Worm (Caenorhabditis elegans) whole organism, L1 larva: ENCODE data around the gene fip-1.

Experiments
- C04F5.9 ChIP-seq: sonication (generic microtip); optimal IDR thresholded peaks from 2 replicates; lab custom pipeline; 2016; ENCODE audit warnings: missing genetic modification characterization, missing compliant biosample characterization
- C34B4.2 ChIP-seq: sonication (generic microtip); optimal IDR thresholded peaks from 2 replicates; lab custom pipeline; 2017; ENCODE audit warnings: mild to moderate bottlenecking, missing genetic modification characterization, missing compliant biosample characterization
- Y116A8C.19 ChIP-seq: sonication (generic microtip); optimal IDR thresholded peaks from 2 replicates; lab custom pipeline; 2016; ENCODE audit warnings: missing compliant biosample characterization, missing genetic modification characterization, borderline replicate concordance
- aha-1 ChIP-seq: fragments of 150-350 bp; optimal IDR thresholded peaks from 2 replicates; lab custom pipeline; 2014; ENCODE audit warnings: missing biosample characterization, missing genetic modification characterization
- blmp-1 ChIP-seq: fragments of 150-350 bp; optimal IDR thresholded peaks from 2 replicates; lab custom pipeline; 2014; ENCODE audit warnings: missing biosample characterization, missing genetic modification characterization
- ceh-63 ChIP-seq: fragments of 200-800 bp; sonication (Bioruptor generic); optimal IDR thresholded peaks from 2 replicates; lab custom pipeline; 2018; ENCODE audit warnings: mild to moderate bottlenecking, missing genetic modification characterization, missing compliant biosample characterization
- ceh-82 ChIP-seq, 3 experiments: fragments of 150-350 bp in 1 of 3; sonication (generic microtip) in 2 of 3; optimal IDR thresholded peaks; 2 replicates each; lab custom pipeline; 2014 to 2017; ENCODE audit warnings: missing biosample characterization in 3 of 3, missing genetic modification characterization in 3 of 3
- ceh-90 ChIP-seq: sonication (generic microtip); optimal IDR thresholded peaks from 2 replicates; lab custom pipeline; 2016; ENCODE audit warnings: missing genetic modification characterization, missing compliant biosample characterization
- ces-1 ChIP-seq: fragments of 150-350 bp; optimal IDR thresholded peaks from 2 replicates; lab custom pipeline; 2014; ENCODE audit warnings: missing biosample characterization, missing genetic modification reagents, missing genetic modification characterization
- dpl-1 ChIP-seq, 3 experiments: fragments of 150-350 bp in 2 of 3; sonication (generic microtip) in 1 of 3; optimal IDR thresholded peaks; 2 replicates each; lab custom pipeline; 2014 to 2017; ENCODE audit warnings: missing biosample characterization in 3 of 3, missing genetic modification characterization in 3 of 3, missing genetic modification reagents in 3 of 3
- dsc-1 ChIP-seq: sonication (generic microtip); optimal IDR thresholded peaks from 2 replicates; lab custom pipeline; 2016; ENCODE audit warnings: mild to moderate bottlenecking, missing genetic modification characterization, missing compliant biosample characterization
- efl-3 ChIP-seq: fragments of 200-800 bp; sonication (Bioruptor generic); optimal IDR thresholded peaks from 2 replicates; lab custom pipeline; 2018; ENCODE audit warnings: mild to moderate bottlenecking, missing genetic modification characterization, missing compliant biosample characterization
- egl-13 ChIP-seq: sonication (generic microtip); optimal IDR thresholded peaks from 2 replicates; lab custom pipeline; 2016; ENCODE audit warnings: missing genotype, missing genetic modification reagents, missing genetic modification characterization, missing compliant biosample characterization
- egl-27 ChIP-seq, 2 experiments: fragments of 150-350 bp in 1 of 2; sonication (generic microtip); optimal IDR thresholded peaks; 3 replicates each; lab custom pipeline; 2017 to 2018; ENCODE audit warnings: missing biosample characterization in 2 of 2, missing genetic modification characterization in 2 of 2, missing genetic modification reagents in 2 of 2
- elt-2 ChIP-seq: sonication (generic microtip); optimal IDR thresholded peaks from 2 replicates; lab custom pipeline; 2016; ENCODE audit warnings: missing genetic modification characterization, mild to moderate bottlenecking, inconsistent platforms, missing compliant biosample characterization, missing genetic modification reagents
- elt-3 ChIP-seq, 6 experiments: fragments of 150-350 bp in 1 of 6; sonication (generic microtip); optimal IDR thresholded peaks; 2 replicates each; lab custom pipeline; 2017 to 2018; ENCODE audit warnings: missing biosample characterization in 6 of 6, missing genetic modification characterization in 6 of 6, inconsistent platforms in 1 of 6
- ets-5 ChIP-seq: fragments of 200-800 bp; sonication (Bioruptor generic); IDR thresholded peaks from 2 replicates; pipeline ENCODE4 v1.3.6; 2022; ENCODE audit warnings: missing genetic modification characterization, missing compliant biosample characterization
- fkh-10 ChIP-seq: sonication (generic microtip); optimal IDR thresholded peaks from 2 replicates; lab custom pipeline; 2017; ENCODE audit warnings: missing biosample characterization, missing genetic modification reagents, missing genetic modification characterization
- fkh-4 ChIP-seq: sonication (generic microtip); optimal IDR thresholded peaks from 2 replicates; lab custom pipeline; 2016; ENCODE audit warnings: missing compliant biosample characterization, missing genetic modification characterization, borderline replicate concordance
- fkh-8 ChIP-seq: sonication (generic microtip); optimal IDR thresholded peaks from 2 replicates; lab custom pipeline; 2016; ENCODE audit warnings: mild to moderate bottlenecking, missing genetic modification characterization, missing compliant biosample characterization
- hlh-17 ChIP-seq: fragments of 200-800 bp; sonication (Bioruptor generic); optimal IDR thresholded peaks from 2 replicates; lab custom pipeline; 2018; ENCODE audit warnings: missing genetic modification characterization, mild to moderate bottlenecking, missing compliant biosample characterization, moderate library complexity, borderline replicate concordance
- hlh-4 ChIP-seq: sonication (generic microtip); optimal IDR thresholded peaks from 2 replicates; lab custom pipeline; 2016; ENCODE audit warnings: mild to moderate bottlenecking, missing genetic modification characterization, missing compliant biosample characterization
- hpl-2 ChIP-seq: fragments of 150-350 bp; optimal IDR thresholded peaks from 2 replicates; lab custom pipeline; 2014; ENCODE audit warnings: missing biosample characterization, missing genetic modification reagents, missing genetic modification characterization
- isw-1 ChIP-seq: fragments of 200-800 bp; sonication (Bioruptor generic); IDR thresholded peaks from 2 replicates; pipeline ENCODE4 v1.3.6; 2022; ENCODE audit warnings: missing genetic modification characterization, missing compliant biosample characterization
- lin-14 ChIP-seq: fragments of 200-800 bp; sonication (Bioruptor generic); optimal IDR thresholded peaks from 2 replicates; lab custom pipeline; 2018; ENCODE audit warnings: mild to moderate bottlenecking, missing genetic modification characterization, moderate library complexity, missing compliant biosample characterization
- lin-15B ChIP-seq: fragments of 150-350 bp; sonication (generic microtip); optimal IDR thresholded peaks from 3 replicates; lab custom pipeline; 2014; ENCODE audit warnings: missing biosample characterization, missing genetic modification characterization
- lsy-2 ChIP-seq, 2 experiments: fragments of 150-350 bp; optimal IDR thresholded peaks; 2 replicates each; lab custom pipeline; 2014; ENCODE audit warnings: missing biosample characterization in 2 of 2, missing genetic modification characterization in 2 of 2
- mdl-1 ChIP-seq, 2 experiments: fragments of 150-350 bp; optimal IDR thresholded peaks; 2 replicates each; lab custom pipeline; 2014 to 2017; ENCODE audit warnings: missing biosample characterization in 2 of 2, missing genetic modification characterization in 2 of 2, inconsistent platforms in 1 of 2
- mef-2 ChIP-seq: fragments of 150-350 bp; optimal IDR thresholded peaks from 2 replicates; lab custom pipeline; 2014; ENCODE audit warnings: missing biosample characterization, missing genetic modification characterization
- mep-1 ChIP-seq: fragments of 150-350 bp; optimal IDR thresholded peaks from 2 replicates; lab custom pipeline; 2014; ENCODE audit warnings: missing biosample characterization, missing genetic modification characterization
- nhr-12 ChIP-seq: sonication (generic microtip); optimal IDR thresholded peaks from 2 replicates; lab custom pipeline; 2017; ENCODE audit warnings: missing biosample characterization, missing genetic modification characterization
- nhr-237 ChIP-seq: fragments of 150-350 bp; optimal IDR thresholded peaks from 2 replicates; lab custom pipeline; 2014; ENCODE audit warnings: missing biosample characterization, missing genetic modification characterization
- nhr-28 ChIP-seq: fragments of 150-350 bp; optimal IDR thresholded peaks from 2 replicates; lab custom pipeline; 2014; ENCODE audit warnings: missing biosample characterization, missing genetic modification characterization
- nhr-47 ChIP-seq: sonication (generic microtip); optimal IDR thresholded peaks from 2 replicates; lab custom pipeline; 2016; ENCODE audit warnings: mild to moderate bottlenecking, missing genetic modification characterization, moderate library complexity, missing compliant biosample characterization
- nhr-71 ChIP-seq: sonication (generic microtip); optimal IDR thresholded peaks from 2 replicates; lab custom pipeline; 2016; ENCODE audit warnings: mild to moderate bottlenecking, missing genetic modification characterization, moderate library complexity, missing compliant biosample characterization
- nhr-76 ChIP-seq: sonication (generic microtip); optimal IDR thresholded peaks from 2 replicates; lab custom pipeline; 2017; ENCODE audit warnings: missing biosample characterization, missing genetic modification characterization
- nhr-77 ChIP-seq: fragments of 150-350 bp; optimal IDR thresholded peaks from 2 replicates; lab custom pipeline; 2014; ENCODE audit warnings: missing biosample characterization, missing genetic modification characterization
- nhr-90 ChIP-seq: sonication (generic microtip); optimal IDR thresholded peaks from 2 replicates; lab custom pipeline; 2016; ENCODE audit warnings: mild to moderate bottlenecking, missing genetic modification characterization, missing compliant biosample characterization; ENCODE audit not compliant: poor library complexity
- pag-3 ChIP-seq: sonication (generic microtip); optimal IDR thresholded peaks from 2 replicates; lab custom pipeline; 2017; ENCODE audit warnings: missing genetic modification characterization, mild to moderate bottlenecking, missing compliant biosample characterization, antibody characterized with exemption, borderline replicate concordance; ENCODE audit not compliant: insufficient read depth
- pqm-1 ChIP-seq: sonication (generic microtip); optimal IDR thresholded peaks from 3 replicates; lab custom pipeline; 2017; ENCODE audit warnings: missing biosample characterization, missing genetic modification characterization
- rnt-1 ChIP-seq: sonication (generic microtip); optimal IDR thresholded peaks from 2 replicates; lab custom pipeline; 2016; ENCODE audit warnings: mild to moderate bottlenecking, missing genetic modification characterization, moderate library complexity, missing compliant biosample characterization
- skn-1 ChIP-seq: fragments of 150-350 bp; optimal IDR thresholded peaks from 2 replicates; lab custom pipeline; 2014; ENCODE audit warnings: missing biosample characterization, missing genetic modification characterization
- tbx-2 ChIP-seq: sonication (generic microtip); optimal IDR thresholded peaks from 2 replicates; lab custom pipeline; 2016; ENCODE audit warnings: missing genetic modification characterization, missing compliant biosample characterization
- tlp-1 ChIP-seq: fragments of 150-350 bp; optimal IDR thresholded peaks from 2 replicates; lab custom pipeline; 2014; ENCODE audit warnings: missing biosample characterization, missing genetic modification characterization
- unc-62 ChIP-seq: fragments of 150-350 bp; optimal IDR thresholded peaks from 2 replicates; lab custom pipeline; 2014; ENCODE audit warnings: missing biosample characterization, missing genetic modification reagents, missing genetic modification characterization
- unc-86 ChIP-seq: sonication (generic microtip); optimal IDR thresholded peaks from 2 replicates; lab custom pipeline; 2016; ENCODE audit warnings: missing genetic modification characterization, missing compliant biosample characterization
- unc-98 ChIP-seq: fragments of 200-800 bp; sonication (Bioruptor generic); IDR thresholded peaks from 2 replicates; pipeline ENCODE4 v1.3.6; 2022; ENCODE audit warnings: missing genetic modification characterization, missing compliant biosample characterization
- vab-15 ChIP-seq: sonication (generic microtip); optimal IDR thresholded peaks from 2 replicates; lab custom pipeline; 2017; ENCODE audit warnings: missing genotype, mild to moderate bottlenecking, missing genetic modification characterization, missing compliant biosample characterization
- xbp-1 ChIP-seq: sonication (generic microtip); optimal IDR thresholded peaks from 2 replicates; lab custom pipeline; 2016; ENCODE audit warnings: missing genetic modification characterization, missing compliant biosample characterization
- zag-1 ChIP-seq: fragments of 150-350 bp; optimal IDR thresholded peaks from 2 replicates; lab custom pipeline; 2014; ENCODE audit warnings: missing biosample characterization, missing genetic modification characterization
- zip-4 ChIP-seq: fragments of 200-800 bp; sonication (Bioruptor generic); optimal IDR thresholded peaks from 2 replicates; lab custom pipeline; 2018; ENCODE audit warnings: mild to moderate bottlenecking, missing genetic modification characterization, moderate library complexity, missing compliant biosample characterization
- ztf-11 ChIP-seq, 2 experiments: sonication (generic microtip); optimal IDR thresholded peaks; 2 replicates each; lab custom pipeline; 2016 to 2017; ENCODE audit warnings: missing genetic modification characterization in 2 of 2, missing biosample characterization in 1 of 2, missing compliant biosample characterization in 1 of 2
- ztf-4 ChIP-seq: fragments of 150-350 bp; optimal IDR thresholded peaks from 2 replicates; lab custom pipeline; 2014; ENCODE audit warnings: missing biosample characterization, missing genetic modification characterization

The fip-1 gene

ce11 chrIII:8614490-8614889 lies 25.1 kb upstream of the fip-1 start, which contains the start of gene rha-2 (continued):
- TF ChIP-seq fkh-4 (tag; lab: Kevin White, UChicago), result no peak
- no peak for TF ChIP-seq ceh-90 (tag; lab: Kevin White, UChicago)
- TF ChIP-seq ceh-63 (GFP tag; lab: Kevin White, UChicago), result no peak
- no peak for TF ChIP-seq nhr-77 (tag; lab: Kevin White, UChicago)
- no peak for TF ChIP-seq skn-1 (tag; lab: Kevin White, UChicago)
- no peak for TF ChIP-seq rnt-1
- no peak for TF ChIP-seq elt-2 (tag; lab: Kevin White, UChicago)
- TF ChIP-seq vab-15, result no peak
- peak; percentile 31 to 72 for TF ChIP-seq lsy-2 (tag; optimal IDR thresholded peaks at IDR 0.05; lab: Kevin White, UChicago)
- TF ChIP-seq pqm-1 (tag; lab: Kevin White, UChicago), result no peak
- TF ChIP-seq unc-86 (tag; lab: Kevin White, UChicago), result no peak
- TF ChIP-seq ces-1 (GFP tag; lab: Kevin White, UChicago), result no peak
- TF ChIP-seq C34B4.2, result no peak
- peak; percentile 5 for TF ChIP-seq xbp-1 (tag; lab: Kevin White, UChicago)
- TF ChIP-seq elt-3 (tag; optimal IDR thresholded peaks at IDR 0.05; lab: Kevin White, UChicago), result no peak
- no peak for TF ChIP-seq tlp-1
- no peak for TF ChIP-seq mdl-1 (tag; optimal IDR thresholded peaks at IDR 0.05; lab: Kevin White, UChicago)
- TF ChIP-seq unc-62 (GFP tag; lab: Kevin White, UChicago), result no peak
- TF ChIP-seq ztf-11 (tag; optimal IDR thresholded peaks at IDR 0.05; lab: Kevin White, UChicago), result no peak
- no peak for TF ChIP-seq mep-1 (tag; lab: Kevin White, UChicago)
- TF ChIP-seq ets-5, result no peak
- no peak for TF ChIP-seq hpl-2 (GFP tag; lab: Kevin White, UChicago)
- peak; percentile 12 for TF ChIP-seq lin-15B (tag; lab: Kevin White, UChicago)
- TF ChIP-seq nhr-76 (tag; lab: Kevin White, UChicago), result no peak
- no peak for TF ChIP-seq dsc-1 (tag; lab: Kevin White, UChicago)
- no peak for TF ChIP-seq nhr-237
- TF ChIP-seq ztf-4, result no peak
- no peak for TF ChIP-seq nhr-71 (tag; lab: Kevin White, UChicago)
- no peak for TF ChIP-seq zag-1 (tag; lab: Kevin White, UChicago)
- no peak for TF ChIP-seq egl-13 (tag; lab: Kevin White, UChicago)
- TF ChIP-seq lin-14 (GFP tag; lab: Kevin White, UChicago), result no peak
- TF ChIP-seq efl-3 (GFP tag; lab: Kevin White, UChicago), result no peak
- TF ChIP-seq zip-4 (GFP tag; lab: Kevin White, UChicago), result no peak
- no peak for TF ChIP-seq tbx-2 (tag; lab: Kevin White, UChicago)
- no peak for TF ChIP-seq hlh-17 (GFP tag; lab: Kevin White, UChicago)
- TF ChIP-seq ceh-82 (tag; optimal IDR thresholded peaks at IDR 0.05; lab: Kevin White, UChicago), result peak in 1 of 3 experiments; percentile 27
- no peak for TF ChIP-seq nhr-90 (tag; lab: Kevin White, UChicago)
- no peak for TF ChIP-seq mef-2 (tag; lab: Kevin White, UChicago)
- TF ChIP-seq Y116A8C.19, result no peak
- TF ChIP-seq nhr-47 (tag; lab: Kevin White, UChicago), result peak; percentile 3
- no peak for TF ChIP-seq fkh-10 (GFP tag; lab: Kevin White, UChicago)
- no peak for TF ChIP-seq fkh-8 (tag; lab: Kevin White, UChicago)
- TF ChIP-seq unc-98, result no peak
- TF ChIP-seq nhr-12 (tag; lab: Kevin White, UChicago), result no peak
- no peak for TF ChIP-seq hlh-4 (tag; lab: Kevin White, UChicago)
- peak; percentile 83 to 91 (median 88) for TF ChIP-seq dpl-1 (GFP tag; optimal IDR thresholded peaks at IDR 0.05; lab: Kevin White, UChicago)
- TF ChIP-seq pag-3 (tag; lab: Kevin White, UChicago), result no peak
- TF ChIP-seq blmp-1, result peak; percentile 15
- peak; percentile 12; the same call in 1 of the 2 replicates for TF ChIP-seq isw-1 (GFP tag; lab: Robert Waterston, UW)
- no peak for TF ChIP-seq C04F5.9 (tag; lab: Kevin White, UChicago)
- no peak for TF ChIP-seq nhr-28 (tag; lab: Kevin White, UChicago)
- no peak for TF ChIP-seq egl-27 (tag; optimal IDR thresholded peaks at IDR 0.05; lab: Kevin White, UChicago)
- no peak for TF ChIP-seq aha-1 (tag; lab: Kevin White, UChicago)
